Worm (Caenorhabditis elegans): ENCODE data around the gene M117.1.

Gene M117.1

ce11 chrIV:11821591-11822361, 7.7 kb downstream of the M117.1 start, which contains the start of the genes par-5 and M117.3:
par-5 (minus strand) TSS chrIV:11821924.
M117.3 (plus strand) TSS chrIV:11822206.
- peak; percentile 67 for TF ChIP-seq nhr-20 (tag; optimal IDR thresholded peaks at IDR 0.05)
- peak; percentile 54 for TF ChIP-seq xbp-1 (tag; optimal IDR thresholded peaks at IDR 0.05)
- no peak for TF ChIP-seq snpc-4 (tag; optimal IDR thresholded peaks at IDR 0.05)
- peak; percentile 72 for TF ChIP-seq swsn-7 (tag; optimal IDR thresholded peaks at IDR 0.05)
- TF ChIP-seq blmp-1 (tag; optimal IDR thresholded peaks at IDR 0.05), result no peak
- TF ChIP-seq unc-130 (tag; optimal IDR thresholded peaks at IDR 0.05), result peak; percentile 28
- TF ChIP-seq ceh-8 (GFP tag; optimal IDR thresholded peaks at IDR 0.05), result peak; percentile 40
- TF ChIP-seq mab-9 (GFP tag; IDR thresholded peaks at IDR 0.05), result peak; percentile 66; the same call in 1 of the 2 replicates
- peak; percentile 49 to 72 (median 69) for TF ChIP-seq ceh-82 (tag; optimal IDR thresholded peaks at IDR 0.05)
- TF ChIP-seq nhr-19 (GFP tag; conservative IDR thresholded peaks at IDR 0.05), result peak; percentile 46
- TF ChIP-seq elt-2 (tag; optimal IDR thresholded peaks at IDR 0.05), result peak; percentile 64
- no peak for TF ChIP-seq nhr-237 (tag; optimal IDR thresholded peaks at IDR 0.05)
- no peak for TF ChIP-seq zag-1 (tag; optimal IDR thresholded peaks at IDR 0.05)
- TF ChIP-seq mdl-1 (tag; optimal IDR thresholded peaks at IDR 0.05), result peak in 1 of 2 experiments; percentile 88
- peak; percentile 0 for TF ChIP-seq mef-2 (tag; optimal IDR thresholded peaks at IDR 0.05)
- TF ChIP-seq F16B12.6 (tag; optimal IDR thresholded peaks at IDR 0.05), result no peak
- no peak for TF ChIP-seq nhr-84 (tag; optimal IDR thresholded peaks at IDR 0.05)
- no peak for TF ChIP-seq ceh-63 (GFP tag; optimal IDR thresholded peaks at IDR 0.05)
- peak; percentile 48; the same call in 1 of the 2 replicates for TF ChIP-seq ceh-88 (GFP tag; IDR thresholded peaks at IDR 0.05)
- peak in 1 of 2 experiments; percentile 34 for TF ChIP-seq ztf-11 (tag; optimal IDR thresholded peaks at IDR 0.05)
- peak; percentile 62 for TF ChIP-seq ztf-4 (tag; optimal IDR thresholded peaks at IDR 0.05)
- TF ChIP-seq fos-1 (tag; optimal IDR thresholded peaks at IDR 0.05), result peak; percentile 59
- peak; percentile 53 to 62 for TF ChIP-seq efl-1 (optimal IDR thresholded peaks at IDR 0.05)
- TF ChIP-seq efl-1 (GFP tag; optimal IDR thresholded peaks at IDR 0.05 in 1 of 2), result peak; percentile 57 to 90
- TF ChIP-seq egl-13 (tag; optimal IDR thresholded peaks at IDR 0.05), result peak; percentile 68
- peak; percentile 83 for TF ChIP-seq nhr-71 (tag; optimal IDR thresholded peaks at IDR 0.05)
- TF ChIP-seq unc-86 (tag; optimal IDR thresholded peaks at IDR 0.05), result peak; percentile 72
- peak; percentile 74 for TF ChIP-seq isw-1 (GFP tag; IDR thresholded peaks at IDR 0.05)
- TF ChIP-seq snu-23 (GFP tag; optimal IDR thresholded peaks at IDR 0.05), result peak; percentile 84
- TF ChIP-seq fkh-8 (tag; optimal IDR thresholded peaks at IDR 0.05), result peak; percentile 94
- peak; percentile 49 to 59 (median 56) for TF ChIP-seq dpl-1 (GFP tag; optimal IDR thresholded peaks at IDR 0.05)
- TF ChIP-seq lin-14 (GFP tag; optimal IDR thresholded peaks at IDR 0.05), result peak; percentile 93
- peak; percentile 58 for TF ChIP-seq mep-1 (tag; optimal IDR thresholded peaks at IDR 0.05)
- peak; percentile 57 for TF ChIP-seq dsc-1 (tag; optimal IDR thresholded peaks at IDR 0.05)
- TF ChIP-seq lin-13 (GFP tag; optimal IDR thresholded peaks at IDR 0.05), result peak; percentile 9
- TF ChIP-seq C04F5.9 (tag; optimal IDR thresholded peaks at IDR 0.05), result no peak
- TF ChIP-seq jun-1 (tag; optimal IDR thresholded peaks at IDR 0.05), result peak; percentile 44
- TF ChIP-seq Y116A8C.19 (tag; optimal IDR thresholded peaks at IDR 0.05; ENCODE audit: borderline replicate concordance), result no peak
- no peak for TF ChIP-seq nhr-76 (tag; optimal IDR thresholded peaks at IDR 0.05)
- TF ChIP-seq lsy-2 (tag; optimal IDR thresholded peaks at IDR 0.05), result peak; percentile 42 to 76
- TF ChIP-seq nhr-85 (tag), result peak; percentile 68
- peak; percentile 21 for TF ChIP-seq nhr-90 (tag; optimal IDR thresholded peaks at IDR 0.05; ENCODE audit: poor library complexity)
- peak; percentile 53 for TF ChIP-seq C16A3.4 (tag; optimal IDR thresholded peaks at IDR 0.05)
- peak; percentile 70 for TF ChIP-seq fkh-10 (GFP tag; optimal IDR thresholded peaks at IDR 0.05)
- peak; percentile 71 for TF ChIP-seq tbx-2 (tag; optimal IDR thresholded peaks at IDR 0.05)
- TF ChIP-seq lir-3 (tag; optimal IDR thresholded peaks at IDR 0.05; ENCODE audit: poor library complexity), result peak; percentile 51
- TF ChIP-seq rnt-1 (tag; optimal IDR thresholded peaks at IDR 0.05), result peak; percentile 36
- peak; percentile 14 for TF ChIP-seq skn-1 (tag; optimal IDR thresholded peaks at IDR 0.05)
- no peak for TF ChIP-seq pag-3 (tag; optimal IDR thresholded peaks at IDR 0.05; ENCODE audit: borderline replicate concordance, insufficient read depth)
- TF ChIP-seq lin-35 (GFP tag; optimal IDR thresholded peaks at IDR 0.05), result peak; percentile 63 to 71
- TF ChIP-seq irx-1 (tag; optimal IDR thresholded peaks at IDR 0.05), result peak; percentile 31

Data from whole organism, L1 larva.